Worm (Caenorhabditis elegans): ENCODE data around the gene C01G10.7.

DNA sequence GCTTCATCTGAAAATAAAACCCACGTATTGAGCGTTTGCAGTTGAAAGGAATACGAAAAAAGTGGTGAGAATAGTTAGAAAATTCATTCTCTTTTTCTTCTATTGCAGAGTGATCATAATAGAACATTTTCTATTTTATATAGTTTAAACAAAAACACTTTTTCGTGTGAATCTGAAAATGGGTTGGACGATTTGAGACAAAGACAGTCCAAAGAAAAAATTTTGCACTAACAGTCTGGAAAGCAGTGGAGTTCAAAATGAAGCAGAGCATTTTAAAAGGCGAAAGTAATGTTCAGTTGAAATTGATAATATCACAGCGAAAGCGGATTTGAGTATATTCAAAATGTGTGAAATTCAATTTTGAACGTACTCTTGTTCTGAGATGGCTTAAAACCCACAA, 3.1 kb downstream of the C01G10.7 start, which contains the start of gene C01G10.18:
- TF ChIP-seq skn-1 (tag; optimal IDR thresholded peaks at IDR 0.05): no peak
- no peak for TF ChIP-seq ama-1 (optimal IDR thresholded peaks at IDR 0.05)
- no peak for TF ChIP-seq nhr-77 (tag; optimal IDR thresholded peaks at IDR 0.05)
- TF ChIP-seq nhr-237 (tag; optimal IDR thresholded peaks at IDR 0.05): no peak
